Worm (Caenorhabditis elegans) whole organism, young adult: ENCODE results near the gene popl-1.

Source experiments
- B0035.1 ChIP-seq: sonication (generic microtip); optimal IDR thresholded peaks from 2 replicates; lab custom pipeline; 2016; ENCODE audit warnings: missing genetic modification characterization, mild to moderate bottlenecking, missing compliant biosample characterization, missing genotype, missing genetic modification reagents
- C17E4.6 ChIP-seq: fragments of 200-800 bp; sonication (Bioruptor generic); IDR thresholded peaks from 2 replicates; pipeline ENCODE4 v1.3.6; 2022; ENCODE audit warnings: missing genetic modification reagents, missing genetic modification characterization, missing compliant biosample characterization
- F37B4.10 ChIP-seq: fragments of 200-800 bp; sonication (Bioruptor generic); IDR thresholded peaks from 2 replicates; pipeline ENCODE4 v1.3.6; 2022; ENCODE audit warnings: missing genetic modification characterization, missing compliant biosample characterization
- F39B2.1 ChIP-seq: fragments of 200-800 bp; sonication (Bioruptor generic); IDR thresholded peaks from 2 replicates; pipeline ENCODE4 v1.3.6; 2022; ENCODE audit warnings: missing genetic modification reagents, missing genetic modification characterization, missing compliant biosample characterization
- F52B5.7 ChIP-seq: sonication (generic microtip); optimal IDR thresholded peaks from 2 replicates; lab custom pipeline; 2016; ENCODE audit warnings: mild to moderate bottlenecking, missing genetic modification characterization, missing compliant biosample characterization
- F57C9.4 ChIP-seq: sonication (generic microtip); optimal IDR thresholded peaks from 2 replicates; lab custom pipeline; 2017; ENCODE audit warnings: mild to moderate bottlenecking, missing genetic modification characterization, missing compliant biosample characterization
- K12H6.12 ChIP-seq: fragments of 200-800 bp; sonication (Bioruptor generic); optimal IDR thresholded peaks from 2 replicates; lab custom pipeline; 2018; ENCODE audit warnings: mild to moderate bottlenecking, missing genetic modification characterization, missing compliant biosample characterization
- Y79H2A.3 ChIP-seq: fragments of 200-800 bp; sonication (Bioruptor generic); conservative IDR thresholded peaks from 2 replicates; pipeline ENCODE4 v1.3.6; 2022; ENCODE audit warnings: missing genetic modification reagents, missing genetic modification characterization, missing compliant biosample characterization
- aptf-2 ChIP-seq: fragments of 200-800 bp; sonication (Bioruptor generic); conservative IDR thresholded peaks from 2 replicates; pipeline ENCODE4 v1.3.6; 2022; ENCODE audit warnings: missing genetic modification reagents, missing genetic modification characterization, missing compliant biosample characterization
- atf-7 ChIP-seq: sonication (generic microtip); optimal IDR thresholded peaks from 2 replicates; lab custom pipeline; 2017; ENCODE audit warnings: mild to moderate bottlenecking, missing genetic modification characterization, missing compliant biosample characterization
- bed-2 ChIP-seq: fragments of 200-800 bp; sonication (Bioruptor generic); IDR thresholded peaks from 2 replicates; pipeline ENCODE4 v1.3.6; 2022; ENCODE audit warnings: missing genetic modification reagents, missing genetic modification characterization, missing compliant biosample characterization
- cebp-1 ChIP-seq, 2 experiments: fragments of 200-800 bp in 1 of 2; sonication (Bioruptor generic) in 1 of 2; sonication (generic microtip) in 1 of 2; IDR thresholded peaks in 1 of 2; optimal IDR thresholded peaks in 1 of 2; 2 replicates each; pipeline versions ENCODE4 v1.3.6 to Lab custom; 2017 to 2022; ENCODE audit warnings: missing compliant biosample characterization in 2 of 2, missing genetic modification characterization in 2 of 2, mild to moderate bottlenecking in 1 of 2, missing genetic modification reagents in 1 of 2, moderate library complexity in 1 of 2
- ceh-27 ChIP-seq: fragments of 200-800 bp; sonication (Bioruptor generic); optimal IDR thresholded peaks from 2 replicates; lab custom pipeline; 2018; ENCODE audit warnings: mild to moderate bottlenecking, missing genetic modification characterization, moderate library complexity, missing compliant biosample characterization
- ceh-40 ChIP-seq: fragments of 200-800 bp; sonication (Bioruptor generic); IDR thresholded peaks from 2 replicates; pipeline ENCODE4 v1.3.6; 2022; ENCODE audit warnings: missing genetic modification characterization, missing compliant biosample characterization
- efl-1 ChIP-seq: fragments of 150-350 bp; optimal IDR thresholded peaks from 2 replicates; lab custom pipeline; 2014; ENCODE audit warnings: missing biosample characterization, missing genetic modification reagents, missing genetic modification characterization
- egl-18 ChIP-seq: fragments of 200-800 bp; sonication (Bioruptor generic); IDR thresholded peaks from 2 replicates; pipeline ENCODE4 v1.3.6; 2022; ENCODE audit warnings: missing genetic modification reagents, missing genetic modification characterization, missing compliant biosample characterization
- let-526 ChIP-seq: fragments of 200-800 bp; sonication (Bioruptor generic); IDR thresholded peaks from 2 replicates; pipeline ENCODE4 v1.3.6; 2022; ENCODE audit warnings: missing genetic modification reagents, missing genetic modification characterization, missing compliant biosample characterization
- let-607 ChIP-seq, 2 experiments: fragments of 200-800 bp in 1 of 2; sonication (Bioruptor generic) in 1 of 2; sonication (generic microtip) in 1 of 2; optimal IDR thresholded peaks; 2 replicates each; lab custom pipeline; 2016 to 2018; ENCODE audit warnings: mild to moderate bottlenecking in 2 of 2, missing compliant biosample characterization in 2 of 2, missing genetic modification characterization in 2 of 2, moderate library complexity in 2 of 2, missing genotype in 1 of 2
- lin-35 ChIP-seq, 3 experiments: fragments of 150-350 bp in 2 of 3; sonication (generic microtip) in 1 of 3; optimal IDR thresholded peaks; 2 replicates each; lab custom pipeline; 2014 to 2018; ENCODE audit warnings: missing biosample characterization in 3 of 3, missing genetic modification characterization in 3 of 3, missing genetic modification reagents in 3 of 3
- lin-40 ChIP-seq: sonication (generic microtip); optimal IDR thresholded peaks from 2 replicates; lab custom pipeline; 2016; ENCODE audit warnings: missing genetic modification characterization, mild to moderate bottlenecking, missing compliant biosample characterization, missing genotype, missing genetic modification reagents
- madf-10 ChIP-seq: sonication (generic microtip); optimal IDR thresholded peaks from 2 replicates; lab custom pipeline; 2016; ENCODE audit warnings: mild to moderate bottlenecking, missing genetic modification characterization, missing compliant biosample characterization
- mes-4 ChIP-seq: sonication (generic microtip); optimal IDR thresholded peaks from 2 replicates; lab custom pipeline; 2016; ENCODE audit warnings: missing genotype, missing genetic modification characterization, missing compliant biosample characterization
- mxl-1 ChIP-seq: sonication (generic microtip); optimal IDR thresholded peaks from 2 replicates; lab custom pipeline; 2016; ENCODE audit warnings: missing genetic modification characterization, missing compliant biosample characterization
- nfya-1 ChIP-seq: sonication (generic microtip); optimal IDR thresholded peaks from 2 replicates; lab custom pipeline; 2017; ENCODE audit warnings: antibody characterized with exemption, missing compliant biosample characterization, missing genetic modification characterization, borderline replicate concordance; ENCODE audit not compliant: insufficient read depth
- nfya-2 ChIP-seq: fragments of 200-800 bp; sonication (Bioruptor generic); IDR thresholded peaks from 2 replicates; pipeline ENCODE4 v1.3.6; 2022; ENCODE audit warnings: missing genetic modification reagents, missing genetic modification characterization, missing compliant biosample characterization
- pha-4 ChIP-seq: fragments of 150-350 bp; sonication (generic microtip); optimal IDR thresholded peaks from 2 replicates; lab custom pipeline; 2014; ENCODE audit warnings: missing biosample characterization, missing genetic modification reagents, missing genetic modification characterization
- rcor-1 ChIP-seq: fragments of 200-800 bp; sonication (Bioruptor generic); IDR thresholded peaks from 2 replicates; pipeline ENCODE4 v1.3.6; 2022; ENCODE audit warnings: missing genetic modification reagents, missing genetic modification characterization, missing compliant biosample characterization
- snpc-3.4 ChIP-seq: sonication (generic microtip); optimal IDR thresholded peaks from 2 replicates; lab custom pipeline; 2017; ENCODE audit warnings: missing genetic modification characterization, mild to moderate bottlenecking, missing compliant biosample characterization, antibody characterized with exemption, moderate library complexity, missing genotype, missing genetic modification reagents
- sptf-2 ChIP-seq: fragments of 200-800 bp; sonication (Bioruptor generic); optimal IDR thresholded peaks from 2 replicates; lab custom pipeline; 2018; ENCODE audit warnings: mild to moderate bottlenecking, missing genetic modification characterization, missing compliant biosample characterization
- tbp1 ChIP-seq: fragments of 200-800 bp; sonication (Bioruptor generic); optimal IDR thresholded peaks from 2 replicates; lab custom pipeline; 2018; ENCODE audit warnings: mild to moderate bottlenecking, missing genetic modification characterization, missing compliant biosample characterization
- tbx-9 ChIP-seq: sonication (generic microtip); optimal IDR thresholded peaks from 2 replicates; lab custom pipeline; 2016; ENCODE audit warnings: borderline replicate concordance, missing genetic modification characterization, inconsistent platforms, missing compliant biosample characterization
- tlf-1 ChIP-seq: fragments of 200-800 bp; sonication (Bioruptor generic); optimal IDR thresholded peaks from 2 replicates; lab custom pipeline; 2018; ENCODE audit warnings: mild to moderate bottlenecking, missing genetic modification characterization, missing compliant biosample characterization
- unc-130 ChIP-seq: sonication (generic microtip); optimal IDR thresholded peaks from 2 replicates; lab custom pipeline; 2016; ENCODE audit warnings: missing genetic modification reagents, missing genetic modification characterization, missing compliant biosample characterization
- xnd-1 ChIP-seq: sonication (generic microtip); optimal IDR thresholded peaks from 2 replicates; lab custom pipeline; 2016; ENCODE audit warnings: missing genotype, missing genetic modification reagents, missing genetic modification characterization, missing compliant biosample characterization
- zfh-2 ChIP-seq: fragments of 200-800 bp; sonication (Bioruptor generic); conservative IDR thresholded peaks from 2 replicates; pipeline ENCODE4 v1.3.6; 2022; ENCODE audit warnings: missing genetic modification reagents, missing genetic modification characterization, missing compliant biosample characterization
- ztf-25 ChIP-seq: fragments of 200-800 bp; sonication (Bioruptor generic); IDR thresholded peaks from 2 replicates; pipeline ENCODE4 v1.3.6; 2022; ENCODE audit warnings: missing genetic modification reagents, missing genetic modification characterization, missing compliant biosample characterization

popl-1 gene

ce11 chrIII:6430834-6431233 is at the start of gene popl-1:
popl-1 (minus strand) TSS chrIII:6430934.
- no peak for TF ChIP-seq rcor-1 (GFP tag; lab: Robert Waterston, UW)
- TF ChIP-seq tbx-9 = no peak
- no peak for TF ChIP-seq ceh-27 (GFP tag; lab: Kevin White, UChicago)
- TF ChIP-seq mxl-1 (tag; lab: Kevin White, UChicago) = no peak
- no peak for TF ChIP-seq F52B5.7 (tag; lab: Kevin White, UChicago)
- TF ChIP-seq K12H6.12 (tag; lab: Kevin White, UChicago) = no peak
- TF ChIP-seq lin-35 (GFP tag; optimal IDR thresholded peaks at IDR 0.05; lab: Kevin White, UChicago) = no peak
- TF ChIP-seq madf-10 = no peak
- no peak for TF ChIP-seq F39B2.1 (GFP tag; lab: Robert Waterston, UW)
- TF ChIP-seq mes-4 (tag; lab: Kevin White, UChicago) = no peak
- no peak for TF ChIP-seq tlf-1
- TF ChIP-seq ztf-25 (GFP tag; lab: Robert Waterston, UW) = no peak

DNA sequence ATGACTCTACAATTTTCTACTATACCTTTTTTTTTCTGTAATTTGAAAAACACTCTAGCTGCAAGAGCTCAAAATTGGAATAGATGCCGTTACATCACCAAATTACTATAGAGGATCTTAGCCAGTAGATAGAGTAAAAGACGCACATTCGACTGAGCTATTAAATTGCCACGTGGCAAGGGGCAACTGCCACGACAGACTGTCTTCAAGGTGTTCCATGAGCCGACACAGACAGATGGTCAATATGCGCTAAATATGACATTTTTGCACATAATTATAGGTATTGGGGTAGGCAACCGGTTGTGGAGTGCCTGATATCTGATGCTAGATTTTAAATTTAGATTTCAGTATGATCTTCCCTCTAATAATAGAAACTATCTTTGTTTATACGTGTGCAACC is 48.7 kb upstream of the popl-1 start:
- TF ChIP-seq F37B4.10 (GFP tag; lab: Robert Waterston, UW) (no peak), tlf-1 (no peak), pha-4 (no peak), snpc-3.4 (tag; lab: Kevin White, UChicago) (no peak), lin-40 (tag; lab: Kevin White, UChicago) (no peak), atf-7 (tag; lab: Kevin White, UChicago) (no peak), egl-18 (no peak), F57C9.4 (tag; lab: Kevin White, UChicago) (no peak), efl-1 (no peak), aptf-2 (GFP tag; lab: Robert Waterston, UW) (no peak), sptf-2 (GFP tag; lab: Kevin White, UChicago) (no peak), xnd-1 (tag; lab: Kevin White, UChicago) (no peak), let-526 (GFP tag; lab: Robert Waterston, UW) (no peak)
- TF ChIP-seq, all 124 proteins: peak for 0

ce11 chrIII:6478256-6479004 is 47.7 kb upstream of the popl-1 start, which contains the start of gene zip-8:
zip-8 (plus strand) TSS chrIII:6478955.
- TF ChIP-seq unc-130 (GFP tag; lab: Kevin White, UChicago) (no peak), B0035.1 (tag; lab: Kevin White, UChicago) (no peak), ceh-40 (GFP tag; lab: Robert Waterston, UW) (no peak), cebp-1 (GFP tag; IDR thresholded peaks at IDR 0.05; lab: Robert Waterston, UW) (no peak), cebp-1 (tag; optimal IDR thresholded peaks at IDR 0.05; lab: Kevin White, UChicago) (no peak), let-607 (tag; optimal IDR thresholded peaks at IDR 0.05; lab: Kevin White, UChicago) (no peak), nfya-1 (tag; lab: Kevin White, UChicago) (no peak), nfya-2 (GFP tag; lab: Robert Waterston, UW) (no peak), C17E4.6 (no peak), zfh-2 (no peak), tbp1 (GFP tag; lab: Kevin White, UChicago) (no peak), let-526 (GFP tag; lab: Robert Waterston, UW) (no peak), bed-2 (no peak), Y79H2A.3 (GFP tag; lab: Robert Waterston, UW) (no peak)
- TF ChIP-seq, all 124 proteins: peak for 0
